Fruit fly (Drosophila melanogaster): ENCODE results near the gene CG10154.

CG10154 gene

DNA sequence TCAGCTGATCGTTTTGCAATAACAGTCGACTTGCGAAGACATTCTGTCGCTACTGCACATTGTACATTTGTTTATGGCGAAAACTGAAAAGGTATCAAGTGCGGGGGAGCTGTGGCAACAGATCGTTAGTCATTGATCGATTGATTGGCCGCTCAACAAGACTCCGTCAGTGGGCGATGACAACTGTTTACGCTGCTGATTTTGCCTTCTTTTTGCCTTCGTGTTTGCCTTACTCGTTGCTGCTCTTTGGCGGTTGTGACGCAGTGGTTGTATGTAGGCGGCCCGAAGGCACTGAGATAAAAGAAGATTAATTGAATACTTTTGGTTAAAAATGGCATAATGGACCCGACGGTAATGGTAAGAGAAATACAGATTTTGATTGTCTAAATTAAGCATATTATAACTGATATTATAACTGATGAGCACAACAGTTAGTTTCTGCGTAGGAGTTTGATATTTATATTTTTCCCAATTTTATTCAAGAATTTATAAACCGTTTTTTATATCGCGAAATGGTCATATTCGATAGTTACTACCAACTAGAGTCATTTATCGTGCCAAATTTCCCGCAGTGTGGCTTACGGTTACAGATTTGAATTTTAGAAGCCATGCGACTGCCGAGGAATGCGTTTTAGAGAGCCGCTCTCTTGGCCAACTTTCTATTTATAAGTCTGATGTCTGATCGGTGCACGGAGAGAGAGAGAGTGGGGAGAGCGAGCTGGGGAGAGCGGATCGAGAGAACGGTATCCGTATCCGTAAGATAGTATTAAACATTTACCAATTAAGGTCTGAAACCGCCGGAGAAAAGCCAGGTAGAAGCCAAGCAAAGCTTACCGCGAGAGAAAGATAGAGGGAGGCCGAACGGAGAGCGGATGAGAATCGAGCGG lies 39.9 kb upstream of the CG10154 start (continued):
- TF ChIP-seq CrebB (tag; optimal IDR thresholded peaks at IDR 0.05), result peak; percentile 56
- no peak for TF ChIP-seq pfk (GFP tag; optimal IDR thresholded peaks at IDR 0.05)
- TF ChIP-seq sisA (GFP tag; IDR thresholded peaks at IDR 0.05), result peak; percentile 83
- no peak for TF ChIP-seq fd102C (GFP tag; optimal IDR thresholded peaks at IDR 0.05)
- TF ChIP-seq emc (GFP tag; optimal IDR thresholded peaks at IDR 0.05), result peak; percentile 63
- peak; percentile 64; the same call in 1 of the 2 replicates for TF ChIP-seq unc-4 (GFP tag; IDR thresholded peaks at IDR 0.05; ENCODE audit: partially characterized antibody)
- peak; percentile 84 for TF ChIP-seq CG14441 (GFP tag; IDR thresholded peaks at IDR 0.05)
- peak; percentile 70 for TF ChIP-seq CG4730 (GFP tag; IDR thresholded peaks at IDR 0.05)
- TF ChIP-seq CG17912 (GFP tag; optimal IDR thresholded peaks at IDR 0.05), result peak; percentile 57
- TF ChIP-seq CG12155 (GFP tag; optimal IDR thresholded peaks at IDR 0.05), result peak; percentile 87
- peak; percentile 82 for TF ChIP-seq danr (GFP tag; IDR thresholded peaks at IDR 0.05)
- TF ChIP-seq nerfin-1 (tag; optimal IDR thresholded peaks at IDR 0.05), result peak; percentile 83
- TF ChIP-seq pb (GFP tag; optimal IDR thresholded peaks at IDR 0.05), result no peak
- peak; percentile 91 for TF ChIP-seq CG13775 (GFP tag; optimal IDR thresholded peaks at IDR 0.05)
- TF ChIP-seq oc (tag; optimal IDR thresholded peaks at IDR 0.05), result peak; percentile 84
- TF ChIP-seq CG17186 (GFP tag; optimal IDR thresholded peaks at IDR 0.05), result peak; percentile 72
- TF ChIP-seq HLH54F (GFP tag; optimal IDR thresholded peaks at IDR 0.05), result peak; percentile 70
- TF ChIP-seq CG17612 (GFP tag; IDR thresholded peaks at IDR 0.05), result peak; percentile 55
- peak; percentile 92 for TF ChIP-seq BtbVII (GFP tag; optimal IDR thresholded peaks at IDR 0.05)
- no peak for TF ChIP-seq ac (GFP tag; optimal IDR thresholded peaks at IDR 0.05)
- TF ChIP-seq Usf (GFP tag; optimal IDR thresholded peaks at IDR 0.05), result peak; percentile 90
- TF ChIP-seq cg (GFP tag; optimal IDR thresholded peaks at IDR 0.05), result no peak
- peak; percentile 23; the same call in 1 of the 2 replicates for TF ChIP-seq Adf1 (GFP tag; IDR thresholded peaks at IDR 0.05)
- peak in 1 of 2 experiments; percentile 93 for TF ChIP-seq Eip74EF (GFP tag; optimal IDR thresholded peaks at IDR 0.05)
- no peak for TF ChIP-seq luna (GFP tag; optimal IDR thresholded peaks at IDR 0.05)
- no peak for TF ChIP-seq D (optimal IDR thresholded peaks at IDR 0.05)
- TF ChIP-seq D (GFP tag; optimal IDR thresholded peaks at IDR 0.05), result peak; percentile 92
- peak; percentile 75 for TF ChIP-seq CG11696 (GFP tag; IDR thresholded peaks at IDR 0.05)
- peak; percentile 92 for TF ChIP-seq CG15269 (tag; optimal IDR thresholded peaks at IDR 0.05)
- peak; percentile 61 for TF ChIP-seq CG17802 (tag; optimal IDR thresholded peaks at IDR 0.05)
- TF ChIP-seq gcm (GFP tag; optimal IDR thresholded peaks at IDR 0.05), result peak; percentile 84
- TF ChIP-seq knrl (GFP tag; IDR thresholded peaks at IDR 0.05; ENCODE audit: partially characterized antibody), result no peak
- peak; percentile 68 to 73 for TF ChIP-seq Pdp1 (GFP tag; optimal IDR thresholded peaks at IDR 0.05)
- TF ChIP-seq Atf3 (GFP tag; optimal IDR thresholded peaks at IDR 0.05), result peak; percentile 28
- no peak for TF ChIP-seq CG14965 (GFP tag; optimal IDR thresholded peaks at IDR 0.05; ENCODE audit: borderline replicate concordance)
- TF ChIP-seq CG4820 (GFP tag; optimal IDR thresholded peaks at IDR 0.05), result peak; percentile 90
- TF ChIP-seq cas (GFP tag; IDR thresholded peaks at IDR 0.05), result no peak
- no peak; the same call in 1 of the 2 replicates for TF ChIP-seq CG5953 (GFP tag; IDR thresholded peaks at IDR 0.05)
- peak; percentile 62; the same call in 2 of the 3 replicates for TF ChIP-seq CG11093 (GFP tag; IDR thresholded peaks at IDR 0.05)
- peak; percentile 54; the same call in 1 of the 2 replicates for TF ChIP-seq E2f2 (GFP tag; IDR thresholded peaks at IDR 0.05)
- TF ChIP-seq CG9437 (GFP tag; optimal IDR thresholded peaks at IDR 0.05), result peak; percentile 89
- TF ChIP-seq CG1529 (GFP tag; optimal IDR thresholded peaks at IDR 0.05), result peak; percentile 82
- TF ChIP-seq CG7745 (tag; optimal IDR thresholded peaks at IDR 0.05), result no peak
- TF ChIP-seq tll (GFP tag; optimal IDR thresholded peaks at IDR 0.05), result no peak
- TF ChIP-seq Hsf (GFP tag; optimal IDR thresholded peaks at IDR 0.05), result peak; percentile 74
- no peak for TF ChIP-seq gro (GFP tag; optimal IDR thresholded peaks at IDR 0.05)
- peak; percentile 92 for TF ChIP-seq lmd (GFP tag; IDR thresholded peaks at IDR 0.05)
- TF ChIP-seq Ets65A (GFP tag), result peak; percentile 84
